Fruit fly (Drosophila melanogaster) whole organism, embryonic: ENCODE results near the gene Tom70.
A peak's percentile ranks its signal among the peaks of the same experiment; 100 is the strongest.

Source experiments
- Asciz ChIP-seq: fragments of 200-800 bp; sonication (Bioruptor generic); optimal IDR thresholded peaks from 2 replicates; lab custom pipeline; 2017; ENCODE audit warnings: missing biosample characterization, mild to moderate bottlenecking, missing genetic modification characterization, missing genetic modification reagents
- Bteb2 ChIP-seq: fragments of 200-800 bp; sonication (Bioruptor generic); optimal IDR thresholded peaks from 2 replicates; lab custom pipeline; 2016; ENCODE audit warnings: missing biosample characterization, missing genetic modification characterization
- CG10959 ChIP-seq: fragments of 200-800 bp; sonication (Bioruptor generic); IDR thresholded peaks from 2 replicates; pipeline ENCODE4 v1.3.6; 2022; ENCODE audit warnings: missing biosample characterization, missing genetic modification characterization
- CG12299 ChIP-seq: fragments of 200-800 bp; sonication (Bioruptor generic); optimal IDR thresholded peaks from 2 replicates; lab custom pipeline; 2018; ENCODE audit warnings: missing biosample characterization, mild to moderate bottlenecking, missing genetic modification characterization
- CG13775 ChIP-seq: fragments of 200-800 bp; sonication (Bioruptor generic); optimal IDR thresholded peaks from 3 replicates; lab custom pipeline; 2017; ENCODE audit warnings: missing biosample characterization, mild to moderate bottlenecking, missing genetic modification characterization
- CG13894 ChIP-seq: fragments of 200-800 bp; sonication (Bioruptor generic); optimal IDR thresholded peaks from 3 replicates; lab custom pipeline; 2018; ENCODE audit warnings: missing biosample characterization, mild to moderate bottlenecking, missing genetic modification characterization, moderate library complexity
- CG30020 ChIP-seq: fragments of 200-800 bp; optimal IDR thresholded peaks from 2 replicates; lab custom pipeline; 2019; ENCODE audit warnings: missing biosample characterization, mild to moderate bottlenecking, missing genetic modification characterization, moderate library complexity
- CG6813 ChIP-seq: fragments of 200-800 bp; sonication (Bioruptor generic); optimal IDR thresholded peaks from 2 replicates; lab custom pipeline; 2017; ENCODE audit warnings: missing biosample characterization, missing genetic modification characterization, mild to moderate bottlenecking, moderate library complexity, missing genetic modification reagents
- CG7372 ChIP-seq: fragments of 200-800 bp; sonication (Bioruptor generic); IDR thresholded peaks from 2 replicates; pipeline ENCODE4 v1.3.6; 2022; ENCODE audit warnings: missing biosample characterization, missing genetic modification characterization
- CG7928 ChIP-seq: fragments of 200-800 bp; sonication (Bioruptor generic); optimal IDR thresholded peaks from 2 replicates; lab custom pipeline; 2017; ENCODE audit warnings: missing biosample characterization, mild to moderate bottlenecking, missing genetic modification characterization
- CG9932 ChIP-seq: fragments of 200-800 bp; sonication (Bioruptor generic); IDR thresholded peaks from 2 replicates; pipeline ENCODE4 v1.3.6; 2022; ENCODE audit warnings: missing biosample characterization, missing genetic modification characterization
- D19A ChIP-seq: fragments of 200-800 bp; optimal IDR thresholded peaks from 3 replicates; lab custom pipeline; 2019; ENCODE audit warnings: missing biosample characterization, mild to moderate bottlenecking, missing genetic modification characterization, moderate library complexity
- ERR ChIP-seq: fragments of 200-800 bp; sonication (Bioruptor generic); optimal IDR thresholded peaks from 2 replicates; lab custom pipeline; 2016; ENCODE audit warnings: missing biosample characterization, missing genetic modification characterization
- HHEX ChIP-seq: fragments of 200-800 bp; sonication (Bioruptor generic); optimal IDR thresholded peaks from 3 replicates; lab custom pipeline; 2017; ENCODE audit warnings: missing biosample characterization, mild to moderate bottlenecking, missing genetic modification characterization, missing genetic modification reagents
- HLH3B ChIP-seq: fragments of 200-800 bp; sonication (Bioruptor generic); IDR thresholded peaks from 2 replicates; pipeline ENCODE4 v1.3.6; 2022; ENCODE audit warnings: missing biosample characterization, missing genetic modification characterization
- HmgZ ChIP-seq: fragments of 200-800 bp; sonication (Bioruptor generic); optimal IDR thresholded peaks from 2 replicates; lab custom pipeline; 2018; ENCODE audit warnings: missing biosample characterization, mild to moderate bottlenecking, missing genetic modification characterization
- Hmx ChIP-seq: fragments of 200-800 bp; sonication (Bioruptor generic); optimal IDR thresholded peaks from 2 replicates; lab custom pipeline; 2016; ENCODE audit warnings: missing biosample characterization, missing genetic modification characterization
- Hr3 ChIP-seq: fragments of 200-800 bp; sonication (Bioruptor generic); optimal IDR thresholded peaks from 3 replicates; lab custom pipeline; 2016; ENCODE audit warnings: missing biosample characterization, missing genetic modification characterization
- Hr78 ChIP-seq, 2 experiments: fragments of 200-800 bp in 1 of 2; fragments of >200 bp in 1 of 2; sonication (Bioruptor generic) in 1 of 2; optimal IDR thresholded peaks; 2 replicates each; lab custom pipeline; 2017 to 2019; ENCODE audit warnings: missing biosample characterization in 2 of 2, missing genetic modification characterization in 2 of 2, mild to moderate bottlenecking in 1 of 2, moderate library complexity in 1 of 2
- Med ChIP-seq: fragments of 200-800 bp; sonication (Bioruptor generic); peaks from one replicate; lab custom pipeline; 2016; ENCODE audit warnings: missing biosample characterization, missing genetic modification characterization, mild to moderate bottlenecking, inconsistent platforms, moderate library complexity
- Sox102F ChIP-seq: fragments of 200-800 bp; sonication (Bioruptor generic); optimal IDR thresholded peaks from 2 replicates; lab custom pipeline; 2018; ENCODE audit warnings: missing biosample characterization, mild to moderate bottlenecking, missing genetic modification characterization, moderate library complexity
- Sry-β ChIP-seq: fragments of 200-800 bp; sonication (Bioruptor generic); optimal IDR thresholded peaks from 2 replicates; lab custom pipeline; 2018; ENCODE audit warnings: missing biosample characterization, mild to moderate bottlenecking, missing genetic modification characterization, moderate library complexity
- Trl ChIP-seq, 3 experiments: fragments of >200 bp in 2 of 3; fragments of 200-800 bp in 1 of 3; sonication (Bioruptor generic) in 1 of 3; optimal IDR thresholded peaks; 2 replicates in 1 of 3; 3 replicates in 2 of 3; lab custom pipeline; 2016 to 2017; ENCODE audit warnings: missing biosample characterization in 1 of 3, missing genetic modification characterization in 1 of 3
- ac ChIP-seq: fragments of 200-800 bp; sonication (Bioruptor generic); optimal IDR thresholded peaks from 3 replicates; lab custom pipeline; 2017; ENCODE audit warnings: missing biosample characterization, mild to moderate bottlenecking, missing genetic modification characterization
- btn ChIP-seq: fragments of 200-800 bp; sonication (Bioruptor generic); optimal IDR thresholded peaks from 2 replicates; lab custom pipeline; 2016; ENCODE audit warnings: missing biosample characterization, missing genetic modification characterization
- cg ChIP-seq: fragments of 200-800 bp; sonication (Bioruptor generic); optimal IDR thresholded peaks from 3 replicates; lab custom pipeline; 2019; ENCODE audit warnings: missing biosample characterization, mild to moderate bottlenecking, missing genetic modification characterization, moderate library complexity
- chm ChIP-seq: fragments of 200-800 bp; sonication (Bioruptor generic); IDR thresholded peaks from 2 replicates; pipeline ENCODE4 v1.3.6; 2022; ENCODE audit warnings: missing biosample characterization, missing genetic modification characterization
- corto ChIP-seq: fragments of 200-800 bp; sonication (Bioruptor generic); optimal IDR thresholded peaks from 2 replicates; lab custom pipeline; 2016; ENCODE audit warnings: missing biosample characterization, mild to moderate bottlenecking, missing genetic modification characterization, moderate library complexity
- ewg ChIP-seq: fragments of 200-800 bp; sonication (Bioruptor generic); optimal IDR thresholded peaks from 3 replicates; lab custom pipeline; 2017; ENCODE audit warnings: mild to moderate bottlenecking, missing biosample characterization, missing genetic modification reagents, missing genetic modification characterization
- lmd ChIP-seq: fragments of 200-800 bp; sonication (Bioruptor generic); IDR thresholded peaks from 2 replicates; pipeline ENCODE4 v1.3.6; 2022; ENCODE audit warnings: missing biosample characterization, missing genetic modification characterization
- mam ChIP-seq: fragments of 200-800 bp; sonication (Bioruptor generic); optimal IDR thresholded peaks from 3 replicates; lab custom pipeline; 2016; ENCODE audit warnings: missing biosample characterization, missing genetic modification characterization
- nau ChIP-seq: fragments of 200-800 bp; sonication (Bioruptor generic); optimal IDR thresholded peaks from 3 replicates; lab custom pipeline; 2017; ENCODE audit warnings: missing biosample characterization, mild to moderate bottlenecking, missing genetic modification characterization, missing genetic modification reagents
- pho ChIP-seq: fragments of 200-800 bp; sonication (Bioruptor generic); optimal IDR thresholded peaks from 2 replicates; lab custom pipeline; 2016; ENCODE audit warnings: missing biosample characterization, missing genetic modification characterization
- pros ChIP-seq: fragments of 200-800 bp; sonication (Bioruptor generic); optimal IDR thresholded peaks from 3 replicates; lab custom pipeline; 2019; ENCODE audit warnings: missing biosample characterization, mild to moderate bottlenecking, missing genetic modification characterization, moderate library complexity
- sens ChIP-seq: fragments of 200-800 bp; sonication (Bioruptor generic); peaks from one replicate; lab custom pipeline; 2016; ENCODE audit warnings: missing biosample characterization, missing genetic modification characterization
- sisA ChIP-seq: fragments of 200-800 bp; sonication (Bioruptor generic); IDR thresholded peaks from 2 replicates; pipeline ENCODE4 v1.3.6; 2022; ENCODE audit warnings: missing biosample characterization, missing genetic modification characterization
- slp2 ChIP-seq: fragments of 200-800 bp; sonication (Bioruptor generic); optimal IDR thresholded peaks from 2 replicates; lab custom pipeline; 2016; ENCODE audit warnings: missing biosample characterization, missing genetic modification characterization
- sna ChIP-seq: fragments of 200-800 bp; sonication (Bioruptor generic); IDR thresholded peaks from 2 replicates; pipeline ENCODE4 v1.3.6; 2022; ENCODE audit warnings: missing biosample characterization, missing genetic modification characterization; ENCODE audit not compliant: partially characterized antibody
- ssp ChIP-seq: fragments of 200-800 bp; sonication (Bioruptor generic); IDR thresholded peaks from 2 replicates; pipeline ENCODE4 v1.3.6; 2022; ENCODE audit warnings: missing biosample characterization, missing genetic modification characterization
- stc ChIP-seq: fragments of 200-800 bp; sonication (Bioruptor generic); IDR thresholded peaks from 2 replicates; pipeline ENCODE4 v1.3.6; 2022; ENCODE audit warnings: missing biosample characterization, missing genetic modification characterization
- stwl ChIP-seq: fragments of 200-800 bp; sonication (Bioruptor generic); optimal IDR thresholded peaks from 3 replicates; lab custom pipeline; 2018; ENCODE audit warnings: missing biosample characterization, mild to moderate bottlenecking, missing genetic modification characterization, moderate library complexity
- tna ChIP-seq: fragments of 200-800 bp; sonication (Bioruptor generic); IDR thresholded peaks from 2 replicates; pipeline ENCODE4 v1.3.6; 2022; ENCODE audit warnings: missing biosample characterization, missing genetic modification characterization; ENCODE audit not compliant: partially characterized antibody
- vnd ChIP-seq: fragments of 200-800 bp; sonication (Bioruptor generic); IDR thresholded peaks from 3 replicates; pipeline ENCODE4 v1.3.6; 2022; ENCODE audit warnings: missing biosample characterization, missing genetic modification characterization; ENCODE audit not compliant: partially characterized antibody
- z ChIP-seq: fragments of 200-800 bp; sonication (Bioruptor generic); IDR thresholded peaks from 3 replicates; pipeline ENCODE4 v1.3.6; 2022; ENCODE audit warnings: missing biosample characterization, missing genetic modification characterization
- zf30C ChIP-seq: fragments of 200-800 bp; sonication (Bioruptor generic); optimal IDR thresholded peaks from 3 replicates; lab custom pipeline; 2018; ENCODE audit warnings: missing biosample characterization, mild to moderate bottlenecking, missing genetic modification characterization

Gene Tom70

dm6 chr2L:12005436-12006396 is 32.6 kb downstream of the Tom70 start (continued):
- no peak for TF ChIP-seq Sry-β
- TF ChIP-seq Med: peak; percentile 84
- TF ChIP-seq Hr78 (GFP tag; optimal IDR thresholded peaks at IDR 0.05; lab: Kevin White, UChicago): peak in 1 of 2 experiments; percentile 99
- no peak for TF ChIP-seq CG6813 (GFP tag; lab: Kevin White, UChicago)
- TF ChIP-seq Hmx (GFP tag; lab: Kevin White, UChicago): no peak
- TF ChIP-seq ssp (GFP tag; lab: Robert Waterston, UW): no peak
- TF ChIP-seq Trl (optimal IDR thresholded peaks at IDR 0.05; lab: Kevin White, UChicago): no peak
- no peak for TF ChIP-seq Trl (GFP tag; optimal IDR thresholded peaks at IDR 0.05; lab: Kevin White, UChicago)
- no peak for TF ChIP-seq tna
- TF ChIP-seq pros (GFP tag; lab: Kevin White, UChicago): peak; percentile 50
- TF ChIP-seq Asciz (GFP tag; lab: Kevin White, UChicago): no peak
- TF ChIP-seq, all 482 proteins: peak for 49

- TF ChIP-seq cg: peak; percentile 60
- no peak for TF ChIP-seq stc (GFP tag; lab: Robert Waterston, UW)
- TF ChIP-seq vnd (GFP tag; lab: Robert Waterston, UW): no peak
- no peak for TF ChIP-seq sisA (GFP tag; lab: Robert Waterston, UW)
- TF ChIP-seq Sox102F: peak; percentile 68
- peak; percentile 83 for TF ChIP-seq nau (GFP tag; lab: Kevin White, UChicago)
- TF ChIP-seq CG7928: peak; percentile 38
- peak; percentile 56 for TF ChIP-seq HmgZ (tag; lab: Kevin White, UChicago)
- no peak for TF ChIP-seq stwl (tag; lab: Kevin White, UChicago)
- no peak for TF ChIP-seq sna (GFP tag; lab: Robert Waterston, UW)
- no peak for TF ChIP-seq CG30020 (tag; lab: Kevin White, UChicago)
- peak; percentile 33 for TF ChIP-seq ewg (GFP tag; lab: Kevin White, UChicago)
- peak; percentile 86 for TF ChIP-seq ac (GFP tag; lab: Kevin White, UChicago)
- no peak for TF ChIP-seq CG10959
- TF ChIP-seq corto (GFP tag; lab: Kevin White, UChicago): no peak
- TF ChIP-seq HHEX: peak; percentile 79
- TF ChIP-seq HLH3B: no peak
- TF ChIP-seq slp2 (GFP tag; lab: Kevin White, UChicago): peak; percentile 7
- TF ChIP-seq z (GFP tag; lab: Robert Waterston, UW): no peak
- TF ChIP-seq CG12299: peak; percentile 85
- TF ChIP-seq Bteb2 (GFP tag; lab: Kevin White, UChicago): no peak
- peak; percentile 95 for TF ChIP-seq sens (GFP tag; lab: Kevin White, UChicago)
- TF ChIP-seq lmd (GFP tag; lab: Robert Waterston, UW): no peak
- no peak for TF ChIP-seq chm (GFP tag; lab: Robert Waterston, UW)
- TF ChIP-seq CG9932 (GFP tag; lab: Robert Waterston, UW): no peak
- TF ChIP-seq CG7372 (GFP tag; lab: Robert Waterston, UW): no peak
- TF ChIP-seq zf30C (GFP tag; lab: Kevin White, UChicago): no peak
- TF ChIP-seq ERR (GFP tag; lab: Kevin White, UChicago): peak; percentile 32
- TF ChIP-seq D19A (tag; lab: Kevin White, UChicago): peak; percentile 52
- peak; percentile 10 for TF ChIP-seq CG13775
- peak; percentile 28 for TF ChIP-seq pho (GFP tag; lab: Kevin White, UChicago)
- peak; percentile 87 for TF ChIP-seq CG13894
- peak; percentile 30 for TF ChIP-seq mam
- peak; percentile 12 for TF ChIP-seq btn
- TF ChIP-seq Hr3: no peak
These were observed 33.9 kb downstream of the Tom70 start for dm6 chr2L:12004211-12004979.
